Worm (Caenorhabditis elegans) whole organism, young adult: ENCODE data around the gene C24H11.5.

Source experiments
- F37B4.10 ChIP-seq: fragments of 200-800 bp; sonication (Bioruptor generic); IDR thresholded peaks from 2 replicates; pipeline ENCODE4 v1.3.6; 2022; ENCODE audit warnings: missing genetic modification characterization, missing compliant biosample characterization
- F57A8.1 ChIP-seq: fragments of 200-800 bp; sonication (Bioruptor generic); optimal IDR thresholded peaks from 2 replicates; lab custom pipeline; 2018; ENCODE audit warnings: mild to moderate bottlenecking, missing genetic modification characterization, moderate library complexity, missing compliant biosample characterization
- Y67H2A.10 ChIP-seq: fragments of 200-800 bp; sonication (Bioruptor generic); conservative IDR thresholded peaks from 2 replicates; pipeline ENCODE4 v1.3.6; 2022; ENCODE audit warnings: missing genetic modification reagents, missing genetic modification characterization, missing compliant biosample characterization
- cebp-2 ChIP-seq: fragments of 200-800 bp; sonication (Bioruptor generic); IDR thresholded peaks from 2 replicates; pipeline ENCODE4 v1.3.6; 2022; ENCODE audit warnings: missing genetic modification characterization, missing compliant biosample characterization
- efl-1 ChIP-seq: fragments of 150-350 bp; optimal IDR thresholded peaks from 2 replicates; lab custom pipeline; 2014; ENCODE audit warnings: missing biosample characterization, missing genetic modification reagents, missing genetic modification characterization
- mxl-1 ChIP-seq: sonication (generic microtip); optimal IDR thresholded peaks from 2 replicates; lab custom pipeline; 2016; ENCODE audit warnings: missing genetic modification characterization, missing compliant biosample characterization
- nfya-1 ChIP-seq: sonication (generic microtip); optimal IDR thresholded peaks from 2 replicates; lab custom pipeline; 2017; ENCODE audit warnings: antibody characterized with exemption, missing compliant biosample characterization, missing genetic modification characterization, borderline replicate concordance; ENCODE audit not compliant: insufficient read depth
- nhr-179 ChIP-seq: sonication (generic microtip); optimal IDR thresholded peaks from 2 replicates; lab custom pipeline; 2016; ENCODE audit warnings: mild to moderate bottlenecking, missing genetic modification characterization, missing compliant biosample characterization
- pbrm-1 ChIP-seq: fragments of 200-800 bp; sonication (Bioruptor generic); IDR thresholded peaks from 2 replicates; pipeline ENCODE4 v1.3.6; 2022; ENCODE audit warnings: missing genetic modification reagents, missing genetic modification characterization, missing compliant biosample characterization

- no peak for TF ChIP-seq mxl-1 (tag; lab: Kevin White, UChicago)
- TF ChIP-seq F37B4.10 (GFP tag; lab: Robert Waterston, UW) = no peak
- no peak for TF ChIP-seq nfya-1
- TF ChIP-seq efl-1 (GFP tag; lab: Kevin White, UChicago) = no peak
- TF ChIP-seq cebp-2 (GFP tag; lab: Robert Waterston, UW) = no peak
- no peak for TF ChIP-seq pbrm-1
- TF ChIP-seq Y67H2A.10 (GFP tag; lab: Robert Waterston, UW) = no peak
- no peak for TF ChIP-seq nhr-179
- no peak for TF ChIP-seq F57A8.1 (GFP tag; lab: Kevin White, UChicago)
Observed at ce11 chrIII:11824088-11824487, 44.1 kb downstream of the C24H11.5 start.
